Fruit fly (Drosophila melanogaster) whole organism, prepupa: ENCODE results near the gene Mur18B.

Source experiments
- Blimp-1 ChIP-seq: fragments of 200-800 bp; sonication (Bioruptor generic); optimal IDR thresholded peaks from 3 replicates; lab custom pipeline; 2017; ENCODE audit warnings: missing biosample characterization, missing genetic modification characterization, mild to moderate bottlenecking, moderate library complexity, missing genetic modification reagents
- Ets21C ChIP-seq: fragments of 200-800 bp; sonication (Bioruptor generic); optimal IDR thresholded peaks from 3 replicates; lab custom pipeline; 2016; ENCODE audit warnings: missing biosample characterization, missing genetic modification characterization

- TF ChIP-seq Ets21C (GFP tag; lab: Kevin White, UChicago): no peak
- no peak for TF ChIP-seq Blimp-1 (GFP tag; lab: Kevin White, UChicago)
Observed at dm6 chrX:19174850-19175571, 38.0 kb upstream of the Mur18B start, which contains the start of gene CG33939.
